Fruit fly (Drosophila melanogaster) whole organism, embryonic: Measurements from ENCODE around the gene Tpst.
A peak's percentile ranks its signal among the peaks of the same experiment; 100 is the strongest.

Experiments
- Adf1 ChIP-seq: fragments of 200-800 bp; sonication (Bioruptor generic); IDR thresholded peaks from 2 replicates; pipeline ENCODE4 v1.3.6; 2022; ENCODE audit warnings: missing biosample characterization, missing genetic modification characterization
- Atf-2 ChIP-seq: fragments of 200-800 bp; sonication (Bioruptor generic); optimal IDR thresholded peaks from 2 replicates; lab custom pipeline; 2016; ENCODE audit warnings: missing biosample characterization, missing genetic modification characterization
- CG10431 ChIP-seq: fragments of 200-800 bp; sonication (Bioruptor generic); optimal IDR thresholded peaks from 3 replicates; lab custom pipeline; 2018; ENCODE audit warnings: missing biosample characterization, mild to moderate bottlenecking, missing genetic modification characterization
- CG11247 ChIP-seq: fragments of 200-800 bp; sonication (Bioruptor generic); IDR thresholded peaks from 2 replicates; pipeline ENCODE4 v1.3.6; 2022; ENCODE audit warnings: missing biosample characterization, missing genetic modification characterization
- CG11456 ChIP-seq: fragments of 200-800 bp; sonication (Bioruptor generic); IDR thresholded peaks from 3 replicates; pipeline ENCODE4 v1.3.6; 2022; ENCODE audit warnings: missing biosample characterization, missing genetic modification characterization
- CG12071 ChIP-seq: fragments of 200-800 bp; sonication (Bioruptor generic); optimal IDR thresholded peaks from 3 replicates; lab custom pipeline; 2018; ENCODE audit warnings: missing biosample characterization, mild to moderate bottlenecking, missing genetic modification characterization
- CG12155 ChIP-seq: fragments of 200-800 bp; sonication (Bioruptor generic); optimal IDR thresholded peaks from 3 replicates; lab custom pipeline; 2016; ENCODE audit warnings: missing biosample characterization, missing genetic modification characterization
- CG12236 ChIP-seq: fragments of 200-800 bp; sonication (Bioruptor generic); optimal IDR thresholded peaks from 2 replicates; lab custom pipeline; 2016; ENCODE audit warnings: missing biosample characterization, missing genetic modification characterization
- CG15479 ChIP-seq: fragments of 200-800 bp; sonication (Bioruptor generic); optimal IDR thresholded peaks from 3 replicates; lab custom pipeline; 2019; ENCODE audit warnings: missing biosample characterization, mild to moderate bottlenecking, missing genetic modification characterization, moderate library complexity
- CG15514 ChIP-seq: fragments of 200-800 bp; sonication (Bioruptor generic); optimal IDR thresholded peaks from 3 replicates; lab custom pipeline; 2017; ENCODE audit warnings: missing biosample characterization, missing genetic modification characterization, mild to moderate bottlenecking, moderate library complexity, missing genetic modification reagents
- CG15696 ChIP-seq: fragments of 200-800 bp; sonication (Bioruptor generic); optimal IDR thresholded peaks from 2 replicates; lab custom pipeline; 2019; ENCODE audit warnings: missing biosample characterization, mild to moderate bottlenecking, missing genetic modification characterization, moderate library complexity
- CG17328 ChIP-seq: fragments of 200-800 bp; sonication (Bioruptor generic); IDR thresholded peaks from 2 replicates; pipeline ENCODE4 v1.3.6; 2022; ENCODE audit warnings: missing biosample characterization, missing genetic modification characterization
- CG18262 ChIP-seq: fragments of 200-800 bp; optimal IDR thresholded peaks from 3 replicates; lab custom pipeline; 2019; ENCODE audit warnings: missing biosample characterization, mild to moderate bottlenecking, missing genetic modification characterization, moderate library complexity
- CG3838 ChIP-seq: fragments of 200-800 bp; sonication (Bioruptor generic); optimal IDR thresholded peaks from 3 replicates; lab custom pipeline; 2016; ENCODE audit warnings: missing biosample characterization, missing genetic modification characterization
- CG4424 ChIP-seq: fragments of 200-800 bp; sonication (Bioruptor generic); optimal IDR thresholded peaks from 3 replicates; lab custom pipeline; 2016; ENCODE audit warnings: missing biosample characterization, missing genetic modification characterization
- CG4617 ChIP-seq: fragments of 200-800 bp; sonication (Bioruptor generic); optimal IDR thresholded peaks from 3 replicates; lab custom pipeline; 2016; ENCODE audit warnings: missing biosample characterization, missing genetic modification characterization, borderline replicate concordance
- CG5953 ChIP-seq: fragments of 200-800 bp; sonication (Bioruptor generic); IDR thresholded peaks from 2 replicates; pipeline ENCODE4 v1.3.6; 2022; ENCODE audit warnings: missing biosample characterization, missing genetic modification characterization
- CG6254 ChIP-seq: fragments of 200-800 bp; sonication (Bioruptor generic); optimal IDR thresholded peaks from 3 replicates; lab custom pipeline; 2017; ENCODE audit warnings: mild to moderate bottlenecking, missing biosample characterization, missing genetic modification reagents, missing genetic modification characterization
- CG6683 ChIP-seq: fragments of 200-800 bp; sonication (Bioruptor generic); optimal IDR thresholded peaks from 2 replicates; lab custom pipeline; 2017; ENCODE audit warnings: missing biosample characterization, mild to moderate bottlenecking, missing genetic modification characterization, missing genetic modification reagents
- CG7786 ChIP-seq: fragments of 200-800 bp; sonication (Bioruptor generic); optimal IDR thresholded peaks from 2 replicates; lab custom pipeline; 2016; ENCODE audit warnings: missing biosample characterization, missing genetic modification characterization
- CG7928 ChIP-seq: fragments of 200-800 bp; sonication (Bioruptor generic); optimal IDR thresholded peaks from 2 replicates; lab custom pipeline; 2017; ENCODE audit warnings: missing biosample characterization, mild to moderate bottlenecking, missing genetic modification characterization
- CG8944 ChIP-seq: fragments of 200-800 bp; sonication (Bioruptor generic); optimal IDR thresholded peaks from 3 replicates; lab custom pipeline; 2016; ENCODE audit warnings: missing biosample characterization, missing genetic modification characterization
- Camta ChIP-seq: fragments of 200-800 bp; sonication (Bioruptor generic); optimal IDR thresholded peaks from 2 replicates; lab custom pipeline; 2016; ENCODE audit warnings: missing biosample characterization, missing genetic modification characterization
- D19B ChIP-seq: fragments of 200-800 bp; sonication (Bioruptor generic); optimal IDR thresholded peaks from 2 replicates; lab custom pipeline; 2017; ENCODE audit warnings: missing biosample characterization, mild to moderate bottlenecking, missing genetic modification characterization
- Dip3 ChIP-seq: fragments of 200-800 bp; sonication (Bioruptor generic); optimal IDR thresholded peaks from 3 replicates; lab custom pipeline; 2016; ENCODE audit warnings: missing biosample characterization, missing genetic modification characterization
- Dp ChIP-seq: fragments of 200-800 bp; sonication (Bioruptor generic); optimal IDR thresholded peaks from 2 replicates; lab custom pipeline; 2018; ENCODE audit warnings: missing biosample characterization, mild to moderate bottlenecking, missing genetic modification characterization, moderate library complexity
- Dref ChIP-seq: fragments of 200-800 bp; sonication (Bioruptor generic); IDR thresholded peaks from 2 replicates; pipeline ENCODE4 v1.3.6; 2022; ENCODE audit warnings: missing biosample characterization, missing genetic modification characterization
- H15 ChIP-seq: fragments of 200-800 bp; sonication (Bioruptor generic); IDR thresholded peaks from 3 replicates; pipeline ENCODE4 v1.3.6; 2022; ENCODE audit warnings: missing biosample characterization, missing genetic modification characterization
- Hmx ChIP-seq: fragments of 200-800 bp; sonication (Bioruptor generic); optimal IDR thresholded peaks from 2 replicates; lab custom pipeline; 2016; ENCODE audit warnings: missing biosample characterization, missing genetic modification characterization
- Myb ChIP-seq: fragments of 200-800 bp; sonication (Bioruptor generic); optimal IDR thresholded peaks from 2 replicates; lab custom pipeline; 2016; ENCODE audit warnings: missing biosample characterization, missing genetic modification characterization
- Nf-YC ChIP-seq: fragments of 200-800 bp; optimal IDR thresholded peaks from 3 replicates; lab custom pipeline; 2019; ENCODE audit warnings: missing biosample characterization, mild to moderate bottlenecking, missing genetic modification characterization, moderate library complexity
- Opbp ChIP-seq: fragments of 200-800 bp; sonication (Bioruptor generic); IDR thresholded peaks from 3 replicates; pipeline ENCODE4 v1.3.6; 2022; ENCODE audit warnings: missing biosample characterization, missing genetic modification characterization; ENCODE audit not compliant: partially characterized antibody
- Spps ChIP-seq: fragments of 200-800 bp; sonication (Bioruptor generic); optimal IDR thresholded peaks from 2 replicates; lab custom pipeline; 2018; ENCODE audit warnings: missing biosample characterization, mild to moderate bottlenecking, missing genetic modification characterization
- ase ChIP-seq: fragments of 200-800 bp; sonication (Bioruptor generic); IDR thresholded peaks from 3 replicates; pipeline ENCODE4 v1.3.6; 2022; ENCODE audit warnings: missing biosample characterization, missing genetic modification characterization
- bbx ChIP-seq: fragments of 200-800 bp; sonication (Bioruptor generic); IDR thresholded peaks from 2 replicates; pipeline ENCODE4 v1.3.6; 2022; ENCODE audit warnings: missing biosample characterization, missing genetic modification characterization; ENCODE audit not compliant: partially characterized antibody
- dimm ChIP-seq: fragments of 200-800 bp; sonication (Bioruptor generic); IDR thresholded peaks from 2 replicates; pipeline ENCODE4 v1.3.6; 2022; ENCODE audit warnings: missing biosample characterization, missing genetic modification characterization
- disco-r ChIP-seq: fragments of 200-800 bp; sonication (Bioruptor generic); optimal IDR thresholded peaks from 2 replicates; lab custom pipeline; 2016; ENCODE audit warnings: missing biosample characterization, missing genetic modification characterization
- dmrt11E ChIP-seq: fragments of 200-800 bp; sonication (Bioruptor generic); optimal IDR thresholded peaks from 3 replicates; lab custom pipeline; 2018; ENCODE audit warnings: missing biosample characterization, mild to moderate bottlenecking, missing genetic modification characterization, moderate library complexity
- fd102C ChIP-seq: fragments of 200-800 bp; sonication (Bioruptor generic); optimal IDR thresholded peaks from 2 replicates; lab custom pipeline; 2018; ENCODE audit warnings: missing biosample characterization, mild to moderate bottlenecking, missing genetic modification characterization, moderate library complexity
- gsb-n ChIP-seq: fragments of 200-800 bp; sonication (Bioruptor generic); optimal IDR thresholded peaks from 3 replicates; lab custom pipeline; 2018; ENCODE audit warnings: missing biosample characterization, mild to moderate bottlenecking, missing genetic modification characterization
- jing ChIP-seq: fragments of 200-800 bp; sonication (Bioruptor generic); optimal IDR thresholded peaks from 2 replicates; lab custom pipeline; 2018; ENCODE audit warnings: missing biosample characterization, mild to moderate bottlenecking, missing genetic modification characterization
- lbe ChIP-seq: fragments of 200-800 bp; sonication (Bioruptor generic); optimal IDR thresholded peaks from 2 replicates; lab custom pipeline; 2016; ENCODE audit warnings: missing biosample characterization, mild to moderate bottlenecking, missing genetic modification characterization
- lov ChIP-seq, 2 experiments: fragments of 200-800 bp in 1 of 2; fragments of >200 bp in 1 of 2; sonication (Bioruptor generic) in 1 of 2; IDR thresholded peaks in 1 of 2; optimal IDR thresholded peaks in 1 of 2; 2 replicates in 1 of 2; 3 replicates in 1 of 2; pipeline versions ENCODE4 v1.3.6 to Lab custom; 2017 to 2022; ENCODE audit warnings: missing biosample characterization in 1 of 2, missing genetic modification characterization in 1 of 2
- nerfin-1 ChIP-seq: fragments of 200-800 bp; sonication (Bioruptor generic); optimal IDR thresholded peaks from 3 replicates; lab custom pipeline; 2019; ENCODE audit warnings: missing biosample characterization, mild to moderate bottlenecking, missing genetic modification characterization, moderate library complexity
- nerfin-2 ChIP-seq: fragments of 200-800 bp; sonication (Bioruptor generic); IDR thresholded peaks from 2 replicates; pipeline ENCODE4 v1.3.6; 2022; ENCODE audit warnings: missing biosample characterization, missing genetic modification characterization; ENCODE audit not compliant: partially characterized antibody
- pfk ChIP-seq: fragments of 200-800 bp; sonication (Bioruptor generic); optimal IDR thresholded peaks from 2 replicates; lab custom pipeline; 2018; ENCODE audit warnings: missing biosample characterization, mild to moderate bottlenecking, missing genetic modification characterization, moderate library complexity
- pum ChIP-seq: fragments of 200-800 bp; sonication (Bioruptor generic); optimal IDR thresholded peaks from 2 replicates; lab custom pipeline; 2016; ENCODE audit warnings: missing biosample characterization, missing genetic modification characterization
- ro ChIP-seq: fragments of 200-800 bp; sonication (Bioruptor generic); IDR thresholded peaks from 2 replicates; pipeline ENCODE4 v1.3.6; 2022; ENCODE audit warnings: missing biosample characterization, missing genetic modification characterization
- sisA ChIP-seq: fragments of 200-800 bp; sonication (Bioruptor generic); IDR thresholded peaks from 2 replicates; pipeline ENCODE4 v1.3.6; 2022; ENCODE audit warnings: missing biosample characterization, missing genetic modification characterization
- stc ChIP-seq: fragments of 200-800 bp; sonication (Bioruptor generic); IDR thresholded peaks from 2 replicates; pipeline ENCODE4 v1.3.6; 2022; ENCODE audit warnings: missing biosample characterization, missing genetic modification characterization
- zen2 ChIP-seq: fragments of 200-800 bp; sonication (Bioruptor generic); IDR thresholded peaks from 3 replicates; pipeline ENCODE4 v1.3.6; 2022; ENCODE audit warnings: missing biosample characterization, missing genetic modification characterization; ENCODE audit not compliant: partially characterized antibody

Gene Tpst

dm6 chrX:13572382-13572781 is 8.8 kb downstream of the Tpst start (continued):
- TF ChIP-seq Opbp (GFP tag; lab: Robert Waterston, UW) (no peak), Spps (peak; percentile 32), pum (GFP tag; lab: Kevin White, UChicago) (peak; percentile 42), CG7786 (GFP tag; lab: Kevin White, UChicago) (peak; percentile 31), CG5953 (no peak), Dp (no peak), Adf1 (no peak), dimm (GFP tag; lab: Robert Waterston, UW) (no peak), jing (GFP tag; lab: Kevin White, UChicago) (peak; percentile 8), H15 (GFP tag; lab: Robert Waterston, UW) (no peak), ro (GFP tag; lab: Robert Waterston, UW) (no peak), dmrt11E (peak; percentile 53), CG7928 (GFP tag; lab: Kevin White, UChicago) (no peak), CG17328 (GFP tag; lab: Robert Waterston, UW) (peak; percentile 34; the same call in 1 of the 2 replicates), disco-r (no peak), D19B (GFP tag; lab: Kevin White, UChicago) (peak; percentile 20), lov (optimal IDR thresholded peaks at IDR 0.05; lab: Kevin White, UChicago) (no peak), lov (GFP tag; IDR thresholded peaks at IDR 0.05; lab: Robert Waterston, UW) (no peak), Hmx (GFP tag; lab: Kevin White, UChicago) (no peak), CG3838 (GFP tag; lab: Kevin White, UChicago) (no peak), Myb (GFP tag; lab: Kevin White, UChicago) (peak; percentile 28), Camta (GFP tag; lab: Kevin White, UChicago) (peak; percentile 31), bbx (GFP tag; lab: Robert Waterston, UW) (no peak), CG6254 (peak; percentile 39), CG15696 (no peak), CG12236 (no peak), lbe (GFP tag; lab: Kevin White, UChicago) (no peak), CG11456 (no peak), Dip3 (GFP tag; lab: Kevin White, UChicago) (peak; percentile 22), CG11247 (GFP tag; lab: Robert Waterston, UW) (no peak), CG15514 (peak; percentile 35), Nf-YC (no peak), Atf-2 (GFP tag; lab: Kevin White, UChicago) (peak; percentile 54), sisA (GFP tag; lab: Robert Waterston, UW) (peak; percentile 24; the same call in 1 of the 2 replicates), fd102C (GFP tag; lab: Kevin White, UChicago) (no peak), CG6683 (GFP tag; lab: Kevin White, UChicago) (no peak), CG4617 (no peak), nerfin-1 (tag; lab: Kevin White, UChicago) (peak; percentile 17), Dref (GFP tag; lab: Robert Waterston, UW) (no peak), ase (GFP tag; lab: Robert Waterston, UW) (no peak), CG8944 (GFP tag; lab: Kevin White, UChicago) (peak; percentile 57), stc (0 out of 2 replicates have a peak, but pooled peaks have one; percentile 31), pfk (GFP tag; lab: Kevin White, UChicago) (no peak), CG12155 (GFP tag; lab: Kevin White, UChicago) (peak; percentile 4), CG10431 (GFP tag; lab: Kevin White, UChicago) (no peak), CG15479 (GFP tag; lab: Kevin White, UChicago) (no peak), CG18262 (peak; percentile 74), CG12071 (GFP tag; lab: Kevin White, UChicago) (no peak), nerfin-2 (no peak), zen2 (no peak), CG4424 (GFP tag; lab: Kevin White, UChicago) (peak; percentile 59), gsb-n (peak; percentile 37)
